Worm (Caenorhabditis elegans): ENCODE measurements around the gene oac-57.

DNA sequence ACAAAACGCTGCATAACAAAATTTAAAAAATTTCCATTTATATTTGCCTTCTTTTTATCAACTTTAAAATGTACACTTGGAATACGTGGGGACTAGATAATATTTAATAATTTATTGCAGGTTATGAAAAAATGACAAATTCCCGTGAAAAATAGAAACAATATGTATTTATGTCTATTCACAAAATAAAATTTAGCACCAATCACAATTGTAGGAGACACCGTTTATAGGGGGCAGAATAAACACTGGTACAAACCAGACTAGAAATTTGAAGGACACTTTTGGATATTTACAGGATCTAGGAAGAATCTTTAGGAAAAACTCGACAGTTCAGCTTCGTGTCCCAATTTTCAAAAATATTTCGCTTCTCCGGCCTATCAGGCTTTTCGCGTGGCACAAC is 37.2 kb downstream of the oac-57 start, which contains the start of gene C42C1.3:
- TF ChIP-seq pqm-1 (tag; optimal IDR thresholded peaks at IDR 0.05) (no peak), ama-1 (optimal IDR thresholded peaks at IDR 0.05) (no peak)
